Worm (Caenorhabditis elegans) whole organism, L4 larva: ENCODE data around the gene T26E4.2.

Experiments used
- F44E2.7 ChIP-seq: fragments of 200-800 bp; sonication (Bioruptor generic); IDR thresholded peaks from 2 replicates; pipeline ENCODE4 v2.1.2; 2022; ENCODE audit warnings: missing genetic modification characterization, missing compliant biosample characterization
- ama-1 ChIP-seq: fragments of 150-350 bp; optimal IDR thresholded peaks from 2 replicates; lab custom pipeline; 2014; ENCODE audit warnings: inconsistent platforms, mixed read lengths
- ceh-28 ChIP-seq: fragments of 150-350 bp; optimal IDR thresholded peaks from 2 replicates; lab custom pipeline; 2014; ENCODE audit warnings: missing biosample characterization, missing genetic modification reagents, missing genetic modification characterization
- fos-1 ChIP-seq: fragments of 150-350 bp; optimal IDR thresholded peaks from 2 replicates; lab custom pipeline; 2014; ENCODE audit warnings: missing biosample characterization, missing genetic modification characterization
- jun-1 ChIP-seq: fragments of 150-350 bp; optimal IDR thresholded peaks from 2 replicates; lab custom pipeline; 2014; ENCODE audit warnings: missing biosample characterization, missing genetic modification reagents, missing genetic modification characterization
- nhr-28 ChIP-seq: fragments of 150-350 bp; optimal IDR thresholded peaks from 2 replicates; lab custom pipeline; 2014; ENCODE audit warnings: missing biosample characterization, missing genetic modification characterization
- sdz-12 ChIP-seq: fragments of 200-800 bp; sonication (Bioruptor generic); optimal IDR thresholded peaks from 2 replicates; lab custom pipeline; 2018; ENCODE audit warnings: mild to moderate bottlenecking, missing genetic modification characterization, missing compliant biosample characterization

- TF ChIP-seq jun-1 (tag; lab: Kevin White, UChicago) (no peak), F44E2.7 (GFP tag; lab: Robert Waterston, UW) (no peak), fos-1 (tag; lab: Kevin White, UChicago) (no peak), nhr-28 (tag; lab: Kevin White, UChicago) (no peak), ama-1 (no peak), ceh-28 (no peak), sdz-12 (no peak)
Measured at ce11 chrV:15757645-15758044, 23.5 kb upstream of the T26E4.2 start.
